Worm (Caenorhabditis elegans) whole organism, midembryonic: ENCODE results near the gene zyx-1.
"Not testable (repeated sequence)": the region's sequence is repeated elsewhere in the genome, so short reads cannot be mapped to it uniquely, and the experiment has no call there.

Experiments
- T22C8.4 ChIP-seq: fragments of 200-800 bp; sonication (Bioruptor generic); IDR thresholded peaks from 2 replicates; pipeline ENCODE4 v1.3.6; 2022; ENCODE audit warnings: missing genetic modification characterization, missing compliant biosample characterization
- cog-1 ChIP-seq: sonication (generic microtip); optimal IDR thresholded peaks from 2 replicates; lab custom pipeline; 2016; ENCODE audit warnings: missing genetic modification characterization, missing compliant biosample characterization
- flt-1 ChIP-seq: fragments of 200-800 bp; sonication (Bioruptor generic); IDR thresholded peaks from 2 replicates; pipeline ENCODE4 v1.3.6; 2022; ENCODE audit warnings: missing genetic modification characterization, missing compliant biosample characterization
- klf-2 ChIP-seq: fragments of 200-800 bp; sonication (Bioruptor generic); conservative IDR thresholded peaks from 2 replicates; pipeline ENCODE4 v1.3.6; 2022; ENCODE audit warnings: missing genetic modification reagents, missing genetic modification characterization, missing compliant biosample characterization
- med-1 ChIP-seq: sonication (generic microtip); optimal IDR thresholded peaks from 2 replicates; lab custom pipeline; 2017; ENCODE audit warnings: missing genetic modification characterization, mild to moderate bottlenecking, missing compliant biosample characterization, antibody characterized with exemption, missing genetic modification reagents; ENCODE audit not compliant: insufficient read depth
- ref-1 ChIP-seq: fragments of 200-800 bp; sonication (Bioruptor generic); conservative IDR thresholded peaks from 2 replicates; pipeline ENCODE4 v1.3.6; 2022; ENCODE audit warnings: missing genetic modification reagents, missing genetic modification characterization, missing compliant biosample characterization
- tab-1 ChIP-seq: fragments of 200-800 bp; sonication (Bioruptor generic); IDR thresholded peaks from 2 replicates; pipeline ENCODE4 v1.3.6; 2022; ENCODE audit warnings: missing genetic modification characterization, missing compliant biosample characterization
- ztf-23 ChIP-seq: fragments of 200-800 bp; sonication (Bioruptor generic); IDR thresholded peaks from 2 replicates; pipeline ENCODE4 v1.3.6; 2022; ENCODE audit warnings: missing genetic modification reagents, missing genetic modification characterization, missing compliant biosample characterization
- ztf-29 ChIP-seq: fragments of 200-800 bp; sonication (Bioruptor generic); IDR thresholded peaks from 2 replicates; pipeline ENCODE4 v1.3.6; 2022; ENCODE audit warnings: missing genetic modification reagents, missing genetic modification characterization, missing compliant biosample characterization

Gene zyx-1

DNA sequence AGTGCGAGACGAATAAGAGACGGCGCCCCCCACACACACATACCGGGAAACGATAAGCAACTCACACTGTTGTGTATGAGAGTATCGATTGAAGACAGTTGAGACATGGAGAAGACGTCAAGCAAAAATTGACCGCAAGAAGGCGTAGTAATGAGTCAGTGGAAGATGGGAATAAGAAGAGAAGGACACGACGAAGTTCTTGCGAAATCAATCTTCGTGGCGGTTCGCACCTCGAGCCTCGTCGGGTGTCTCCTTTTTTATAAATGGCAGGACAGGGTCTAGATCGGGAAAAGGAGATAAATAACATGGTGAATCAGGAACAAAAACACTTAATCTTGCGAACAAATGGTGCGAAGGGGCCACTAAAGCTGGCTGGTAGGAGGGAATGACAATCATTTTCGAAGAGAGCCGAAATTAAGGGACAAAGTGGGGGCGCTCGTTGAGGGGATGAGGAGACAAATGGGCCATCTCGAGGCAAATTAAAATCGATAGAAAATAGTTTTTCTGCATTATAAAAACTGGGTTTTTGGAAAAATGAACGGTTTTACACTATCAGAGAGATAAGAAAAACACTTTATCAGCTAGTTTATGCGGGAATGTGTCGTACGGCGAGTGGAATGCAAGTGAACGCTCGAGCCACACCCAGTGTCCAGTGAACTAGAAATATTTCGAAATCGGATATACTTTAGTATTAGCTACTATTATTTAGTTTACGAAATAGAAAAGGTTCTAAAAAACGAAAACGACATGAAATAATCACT lies 27.2 kb upstream of the zyx-1 start:
- TF ChIP-seq ztf-29 (GFP tag; lab: Robert Waterston, UW) (no peak), ztf-23 (GFP tag; lab: Robert Waterston, UW) (no peak), T22C8.4 (no peak), klf-2 (no peak), tab-1 (GFP tag; lab: Robert Waterston, UW) (no peak), ref-1 (no peak), flt-1 (no peak), med-1 (GFP tag; lab: Kevin White, UChicago) (no peak), cog-1 (tag; lab: Kevin White, UChicago) (no peak)

DNA sequence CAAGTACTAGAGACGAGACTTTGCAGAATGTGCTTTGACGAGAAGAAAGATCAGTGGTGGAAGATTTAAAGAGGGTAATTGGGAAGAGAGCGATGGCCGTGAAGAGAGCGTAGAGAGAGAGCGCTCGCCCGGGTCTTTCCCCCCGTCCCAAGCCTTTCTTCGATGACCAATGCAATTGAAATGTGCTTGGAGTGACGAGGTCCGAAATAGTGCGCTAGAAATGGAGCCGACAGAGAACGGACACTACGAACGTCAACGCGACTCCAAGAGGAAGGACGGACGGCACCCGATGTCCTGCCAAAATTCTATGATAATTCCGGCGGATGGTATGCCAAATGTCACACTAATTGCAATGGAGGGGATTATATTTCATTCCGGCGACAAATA lies 26.7 kb upstream of the zyx-1 start:
- no peak for TF ChIP-seq ref-1
- no peak for TF ChIP-seq T22C8.4
- no peak for TF ChIP-seq ztf-23 (GFP tag; lab: Robert Waterston, UW)
- no peak for TF ChIP-seq ztf-29 (GFP tag; lab: Robert Waterston, UW)
- TF ChIP-seq med-1 (GFP tag; lab: Kevin White, UChicago) = no peak
- no peak for TF ChIP-seq cog-1 (tag; lab: Kevin White, UChicago)
- no peak for TF ChIP-seq klf-2
- TF ChIP-seq tab-1 (GFP tag; lab: Robert Waterston, UW) = no peak; the same call in 1 of the 2 replicates
- no peak for TF ChIP-seq flt-1

DNA sequence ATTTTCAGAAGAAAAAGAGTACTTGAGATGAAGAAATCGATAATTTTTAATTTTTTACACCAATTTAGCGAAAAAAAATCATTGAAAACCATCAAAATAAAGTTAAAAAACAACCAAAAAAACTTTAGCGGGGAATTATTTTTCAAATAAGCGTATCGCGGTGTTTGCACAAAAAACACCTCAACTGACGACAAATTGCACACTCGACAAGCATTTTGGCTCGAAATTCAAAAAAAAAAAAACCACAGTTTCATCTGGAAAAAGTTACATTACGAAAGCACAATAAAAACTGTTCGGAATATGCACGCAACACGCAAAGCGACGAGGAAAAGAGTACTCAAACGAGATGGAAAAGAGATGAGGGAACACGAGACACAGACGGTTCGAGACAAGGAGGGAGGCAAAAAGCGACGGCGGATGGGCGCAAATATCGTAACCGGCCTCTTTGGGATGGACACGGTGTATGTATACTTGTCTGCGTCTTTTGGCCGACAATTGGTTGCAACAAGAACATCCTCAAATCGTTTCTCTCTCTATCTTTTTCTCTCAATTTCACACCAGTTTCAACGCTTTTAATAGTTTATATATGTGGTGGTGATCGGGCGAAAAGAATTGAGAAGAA lies 26.0 kb upstream of the zyx-1 start:
- TF ChIP-seq ztf-23 (GFP tag; lab: Robert Waterston, UW) (no peak), ref-1 (no peak), T22C8.4 (no peak), cog-1 (tag; lab: Kevin White, UChicago) (peak; percentile 35), klf-2 (no peak), med-1 (GFP tag; lab: Kevin White, UChicago) (no peak)

DNA sequence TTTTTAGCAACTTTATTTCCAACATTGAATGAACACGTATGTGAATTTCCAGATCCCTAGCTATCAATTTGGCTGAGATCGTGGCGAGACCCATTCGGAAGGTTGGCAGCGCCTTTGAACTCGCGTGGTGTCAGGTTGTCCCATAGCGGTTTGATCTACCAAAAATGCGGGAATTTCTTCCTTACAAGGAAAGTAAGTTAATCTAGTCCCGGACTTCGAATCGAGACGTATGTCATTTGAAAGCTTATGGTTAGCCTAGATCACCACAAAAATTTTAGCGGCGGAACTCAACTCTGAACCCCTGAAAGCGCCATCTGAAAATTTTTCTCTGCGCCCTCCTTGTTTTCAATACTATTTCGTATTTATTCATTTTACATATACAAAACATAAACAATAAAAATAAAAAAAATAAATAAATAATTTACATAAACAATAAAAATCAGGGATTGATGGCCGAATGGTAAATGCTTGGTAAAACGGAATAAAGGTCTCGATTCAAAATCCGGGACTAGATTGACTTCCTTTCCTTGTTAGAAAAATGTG lies 25.0 kb upstream of the zyx-1 start, which contains the start of gene F18A11.2:
Gene F18A11.2 (plus strand): TSS at position 51 of the 543 bp plus-strand sequence.
- TF ChIP-seq flt-1; tab-1 (GFP tag; lab: Robert Waterston, UW); med-1 (GFP tag; lab: Kevin White, UChicago): not testable (repeated sequence)

DNA sequence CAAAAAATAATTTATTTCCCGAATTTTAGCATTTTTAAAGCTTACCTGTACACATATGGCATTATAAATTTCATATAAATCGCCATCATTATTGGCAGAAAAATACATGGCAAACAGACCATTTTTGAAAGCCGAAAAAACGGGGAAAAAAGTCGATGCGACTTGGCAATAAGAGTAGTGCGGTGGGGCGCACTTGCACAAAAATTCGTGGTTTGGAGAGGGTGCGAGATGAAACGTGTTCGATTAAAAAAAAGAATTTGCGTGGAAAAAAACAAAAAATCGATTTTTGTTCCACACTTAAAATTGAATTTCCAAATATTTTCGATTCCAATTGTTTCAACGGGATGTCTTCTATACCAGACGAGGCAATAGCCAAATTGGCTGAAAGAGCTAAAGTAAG lies 20.0 kb upstream of the zyx-1 start, which contains the start of gene F18A11.3:
Gene F18A11.3 (minus strand): TSS at position 125 of the 400 bp plus-strand sequence.
- 0 out of 2 replicates have a peak, but pooled peaks have one; percentile 48 for TF ChIP-seq ztf-29 (GFP tag; lab: Robert Waterston, UW)
- TF ChIP-seq cog-1 (tag; lab: Kevin White, UChicago) = no peak

DNA sequence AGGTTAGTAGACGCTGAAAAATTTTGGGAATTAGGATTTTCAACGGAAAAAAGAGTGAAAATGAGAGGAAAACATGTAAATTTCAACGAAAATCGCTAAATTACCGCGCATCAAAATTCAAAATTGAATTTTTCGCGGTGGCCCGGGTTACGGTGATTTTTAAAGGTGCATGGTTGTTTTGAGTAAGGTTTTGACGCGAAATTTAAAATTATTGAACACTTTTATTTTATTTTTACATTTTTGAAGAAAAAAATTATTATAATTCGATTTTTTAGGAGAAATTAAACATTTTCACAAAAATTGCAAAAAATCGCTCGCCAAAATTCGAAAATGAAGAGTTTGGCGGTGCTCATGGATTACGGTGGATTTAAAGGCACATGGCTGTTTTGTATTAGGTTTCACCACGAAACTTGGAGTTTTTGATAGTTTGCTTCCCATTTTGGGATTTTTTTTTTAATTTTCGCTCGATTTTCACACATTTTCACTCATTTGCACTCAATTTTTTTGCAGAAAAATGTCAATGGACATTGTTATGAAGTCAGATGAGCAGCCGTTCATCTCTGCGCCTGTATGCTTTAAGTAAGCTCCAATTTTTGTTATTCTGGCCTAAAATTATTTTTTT lies 13.2 kb upstream of the zyx-1 start, which contains the start of gene puf-6:
Gene puf-6 (minus strand): TSS at position 13 of the 622 bp plus-strand sequence.
- TF ChIP-seq med-1 (GFP tag; lab: Kevin White, UChicago); T22C8.4; tab-1 (GFP tag; lab: Robert Waterston, UW): not testable (repeated sequence)

DNA sequence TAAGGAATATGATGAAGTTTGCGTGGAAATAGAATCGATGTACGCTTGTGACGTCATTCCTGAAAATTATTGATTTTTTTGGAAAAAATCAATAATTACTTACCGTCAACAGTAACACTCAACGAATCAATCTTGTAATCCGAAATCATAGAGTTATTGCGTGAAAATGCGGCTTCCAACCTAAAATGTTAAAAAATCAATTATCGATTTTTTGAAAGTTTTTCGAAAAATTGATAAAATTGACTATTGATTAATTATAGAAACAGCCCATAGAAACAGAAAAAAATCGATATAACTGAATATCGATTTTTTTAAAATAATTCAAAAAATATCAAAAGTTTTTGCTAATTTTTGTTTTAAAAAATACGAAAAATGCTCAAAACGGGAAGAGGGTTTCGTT lies 9.6 kb upstream of the zyx-1 start, which contains the start of gene F42G4.7:
Gene F42G4.7 (minus strand): TSS at position 185 of the 400 bp plus-strand sequence.
- TF ChIP-seq T22C8.4 = peak; percentile 86

DNA sequence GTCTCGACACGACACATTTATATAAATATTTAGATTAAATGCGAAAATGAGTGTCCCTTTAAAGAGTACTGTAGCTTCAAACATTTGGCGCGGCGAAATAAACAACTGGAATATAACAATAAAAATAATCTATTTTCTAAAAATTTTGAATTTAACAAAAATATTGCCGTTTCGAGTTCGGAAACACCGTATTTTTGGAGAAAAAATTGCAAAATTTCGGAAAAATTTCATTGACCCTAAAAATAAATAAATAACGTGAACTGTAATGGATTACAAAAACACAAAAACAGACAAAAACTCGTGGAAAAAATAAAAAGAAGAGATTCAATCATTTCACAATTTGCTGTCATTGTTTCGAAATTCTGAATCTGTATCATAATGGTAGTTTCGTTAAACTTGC lies 9.1 kb upstream of the zyx-1 start, which contains the start of gene F42G4.2:
Gene F42G4.2 (plus strand): TSS at position 301 of the 400 bp plus-strand sequence.
- TF ChIP-seq ref-1, klf-2, T22C8.4: not testable (repeated sequence)

DNA sequence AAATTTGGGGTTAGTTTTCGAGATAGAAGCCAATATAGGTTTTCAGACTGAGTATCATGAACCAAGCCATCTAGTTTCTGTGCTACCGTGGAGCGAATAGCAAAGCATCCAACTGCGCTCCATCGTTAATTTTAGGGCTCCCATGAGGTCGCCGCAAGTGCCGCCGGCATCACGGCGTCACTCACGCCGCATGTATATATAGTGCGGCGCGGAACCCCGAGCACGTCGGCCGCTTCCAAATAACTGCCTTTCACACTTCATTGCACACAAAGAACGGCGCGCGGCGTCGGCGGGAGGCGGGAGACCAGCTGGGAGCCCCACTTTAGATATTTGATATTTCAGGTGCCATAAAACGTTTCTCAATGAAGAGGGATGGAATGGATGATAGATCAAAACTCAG lies 6.7 kb upstream of the zyx-1 start:
- TF ChIP-seq ztf-23 (GFP tag; lab: Robert Waterston, UW) (no peak), med-1 (GFP tag; lab: Kevin White, UChicago) (no peak)

DNA sequence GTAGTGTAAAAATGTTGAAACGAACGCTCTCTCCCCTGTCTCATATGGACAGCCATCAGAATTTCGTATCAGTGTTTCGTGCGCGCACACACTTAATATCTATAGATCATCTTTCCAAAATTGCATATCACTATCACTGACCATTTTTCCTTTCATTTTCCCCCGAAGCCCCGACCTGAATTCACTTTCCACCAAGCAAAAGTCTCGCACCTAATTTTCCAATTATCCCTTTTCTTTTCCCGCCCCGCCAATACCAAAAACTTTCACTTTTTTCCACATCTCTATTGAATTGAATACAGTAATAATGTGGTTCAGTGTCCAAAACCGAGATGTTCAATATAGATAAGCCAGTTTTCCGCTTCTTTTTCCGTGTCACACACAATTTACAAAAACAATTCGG lies 3.3 kb upstream of the zyx-1 start:
- TF ChIP-seq cog-1 (tag; lab: Kevin White, UChicago) (no peak), ref-1 (no peak), ztf-29 (GFP tag; lab: Robert Waterston, UW) (no peak), tab-1 (GFP tag; lab: Robert Waterston, UW) (no peak), med-1 (GFP tag; lab: Kevin White, UChicago) (no peak), T22C8.4 (no peak), flt-1 (no peak), klf-2 (no peak), ztf-23 (GFP tag; lab: Robert Waterston, UW) (no peak)
